Worm (Caenorhabditis elegans): ENCODE results near the gene F48E3.2.

The F48E3.2 gene

DNA sequence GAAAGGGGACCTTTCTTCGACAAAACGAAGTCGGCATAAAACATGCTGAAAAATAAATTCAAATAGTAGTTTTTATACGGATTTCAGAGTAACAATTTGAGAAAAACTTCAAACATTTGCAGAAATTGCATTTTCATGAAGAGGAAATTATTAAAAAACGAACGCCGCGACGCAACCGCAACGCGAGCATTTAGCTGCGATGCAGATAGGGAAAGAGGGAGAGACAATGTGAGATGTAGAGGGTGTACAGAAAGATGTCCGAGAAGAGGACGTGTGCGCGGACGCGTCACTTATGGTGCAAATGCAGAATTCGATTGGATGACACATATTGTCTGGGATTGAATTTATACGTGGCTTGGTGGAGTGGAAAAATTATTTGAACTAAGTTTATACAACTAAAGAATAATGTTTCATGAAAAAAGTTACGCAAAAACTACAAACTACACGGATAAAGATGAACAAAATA lies 17.9 kb downstream of the F48E3.2 start, which contains the start of gene coh-1:
TSS of gene coh-1 (minus strand) at position 51 of the 466 bp plus-strand sequence.
- peak; percentile 68 for TF ChIP-seq nhr-25 (tag; optimal IDR thresholded peaks at IDR 0.05)
- TF ChIP-seq ZK546.5 (tag; optimal IDR thresholded peaks at IDR 0.05) = no peak
- peak; percentile 1 for TF ChIP-seq skn-1 (tag; optimal IDR thresholded peaks at IDR 0.05)
- TF ChIP-seq nfya-1 (tag; optimal IDR thresholded peaks at IDR 0.05; ENCODE audit: insufficient read depth) = peak; percentile 77
- peak; percentile 63 for TF ChIP-seq pha-4 (tag; optimal IDR thresholded peaks at IDR 0.05)
- TF ChIP-seq hmg-11 (tag; optimal IDR thresholded peaks at IDR 0.05) = peak; percentile 87
- TF ChIP-seq pqm-1 (tag; optimal IDR thresholded peaks at IDR 0.05) = no peak
- TF ChIP-seq ceh-9 (tag; optimal IDR thresholded peaks at IDR 0.05) = no peak
- TF ChIP-seq nhr-43 (tag; optimal IDR thresholded peaks at IDR 0.05; ENCODE audit: poor library complexity, severe bottlenecking) = peak; percentile 33
- TF ChIP-seq mml-1 (tag; optimal IDR thresholded peaks at IDR 0.05) = no peak
- peak; percentile 31 for TF ChIP-seq egl-5 (tag; optimal IDR thresholded peaks at IDR 0.05)
- no peak for TF ChIP-seq nhr-11 (tag; optimal IDR thresholded peaks at IDR 0.05)
- TF ChIP-seq lin-15B (tag; optimal IDR thresholded peaks at IDR 0.05) = peak; percentile 45
- peak; percentile 78 for TF ChIP-seq lin-39 (tag; optimal IDR thresholded peaks at IDR 0.05)
- no peak for TF ChIP-seq unc-62 (GFP tag; optimal IDR thresholded peaks at IDR 0.05)
- no peak for TF ChIP-seq ztf-11 (tag; optimal IDR thresholded peaks at IDR 0.05)
- peak; percentile 8 for TF ChIP-seq ceh-28 (tag; optimal IDR thresholded peaks at IDR 0.05)
- peak; percentile 38 for TF ChIP-seq jun-1 (tag; optimal IDR thresholded peaks at IDR 0.05)
- TF ChIP-seq snpc-4 (tag; optimal IDR thresholded peaks at IDR 0.05) = peak; percentile 37
- TF ChIP-seq elt-2 (tag; optimal IDR thresholded peaks at IDR 0.05) = peak; percentile 23
- no peak for TF ChIP-seq eor-1 (tag; optimal IDR thresholded peaks at IDR 0.05)
- TF ChIP-seq tbx-2 (tag; optimal IDR thresholded peaks at IDR 0.05) = no peak
- no peak for TF ChIP-seq ama-1 (optimal IDR thresholded peaks at IDR 0.05)
- peak; percentile 77 for TF ChIP-seq nhr-23 (tag; optimal IDR thresholded peaks at IDR 0.05)

DNA sequence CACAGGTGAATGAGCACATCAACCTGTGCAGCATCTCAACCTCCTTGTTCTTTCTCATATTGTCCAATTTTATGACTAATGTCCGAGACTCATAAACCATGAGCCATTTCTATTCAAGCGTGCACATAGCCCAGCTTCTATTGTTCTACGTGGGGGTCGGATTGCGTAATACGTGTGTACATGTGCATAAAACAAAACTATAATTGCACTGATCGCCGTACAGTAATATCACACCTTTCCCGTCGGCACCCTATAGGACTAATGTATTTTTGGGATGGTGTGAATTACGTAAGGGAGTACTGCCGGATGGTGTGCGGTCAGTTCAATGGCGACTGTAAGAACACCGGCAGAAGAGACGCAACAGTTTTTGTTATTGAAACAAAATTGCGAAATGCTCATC lies 23.0 kb downstream of the F48E3.2 start:
- no peak for TF ChIP-seq nhr-43 (tag; optimal IDR thresholded peaks at IDR 0.05; ENCODE audit: poor library complexity, severe bottlenecking)
- TF ChIP-seq elt-1 (tag; optimal IDR thresholded peaks at IDR 0.05) = no peak
- TF ChIP-seq nhr-28 (tag; optimal IDR thresholded peaks at IDR 0.05) = no peak
- TF ChIP-seq fos-1 (tag; optimal IDR thresholded peaks at IDR 0.05) = no peak
- no peak for TF ChIP-seq mml-1 (tag; optimal IDR thresholded peaks at IDR 0.05)
- TF ChIP-seq nhr-25 (tag; optimal IDR thresholded peaks at IDR 0.05) = no peak
- no peak for TF ChIP-seq unc-39 (tag; optimal IDR thresholded peaks at IDR 0.05)
- TF ChIP-seq nfya-1 (tag; optimal IDR thresholded peaks at IDR 0.05; ENCODE audit: insufficient read depth) = no peak

DNA sequence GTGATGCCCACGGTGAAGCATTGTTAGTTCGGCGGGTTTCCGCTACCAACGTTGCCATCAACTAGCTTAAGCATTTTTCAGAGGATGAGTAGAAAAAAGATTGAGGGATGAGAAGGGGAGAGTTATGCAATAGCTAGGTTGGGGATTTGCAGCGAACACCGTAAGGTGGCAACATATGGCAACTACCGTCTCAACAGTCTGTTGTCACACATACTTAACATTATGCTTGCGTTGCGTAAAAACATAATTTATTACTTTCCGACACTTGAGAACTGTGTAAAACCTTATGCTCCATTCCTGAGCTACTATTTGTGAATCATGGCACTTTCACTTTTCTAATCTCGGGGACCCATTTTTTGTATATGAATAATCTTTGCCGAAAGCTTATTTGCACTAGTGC lies 26.2 kb downstream of the F48E3.2 start:
- TF ChIP-seq unc-62 (GFP tag; optimal IDR thresholded peaks at IDR 0.05) = no peak
- TF ChIP-seq R02D3.7 (tag; optimal IDR thresholded peaks at IDR 0.05) = no peak

DNA sequence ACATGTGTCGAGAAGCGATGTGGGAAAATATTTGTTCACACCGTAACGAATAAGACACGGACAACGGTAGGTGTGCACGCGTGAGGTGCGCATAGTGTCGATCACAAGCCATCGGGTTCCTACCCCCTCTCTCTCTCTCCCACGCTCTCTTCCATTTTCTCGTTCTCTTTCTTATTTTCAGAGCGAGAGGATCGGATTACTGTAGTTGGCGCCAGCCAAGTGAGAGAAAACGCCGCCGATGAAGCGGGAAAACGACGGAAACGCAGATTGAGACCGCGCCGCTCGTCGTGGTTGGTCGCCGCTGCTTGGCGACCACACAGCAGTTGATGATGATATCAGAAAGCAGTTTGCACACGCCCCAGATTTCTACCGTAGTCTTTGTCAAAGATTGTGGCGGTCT lies 28.5 kb downstream of the F48E3.2 start:
- TF ChIP-seq egl-27 (tag; optimal IDR thresholded peaks at IDR 0.05) = no peak
- peak; percentile 92 for TF ChIP-seq nfya-1 (tag; optimal IDR thresholded peaks at IDR 0.05; ENCODE audit: insufficient read depth)

DNA sequence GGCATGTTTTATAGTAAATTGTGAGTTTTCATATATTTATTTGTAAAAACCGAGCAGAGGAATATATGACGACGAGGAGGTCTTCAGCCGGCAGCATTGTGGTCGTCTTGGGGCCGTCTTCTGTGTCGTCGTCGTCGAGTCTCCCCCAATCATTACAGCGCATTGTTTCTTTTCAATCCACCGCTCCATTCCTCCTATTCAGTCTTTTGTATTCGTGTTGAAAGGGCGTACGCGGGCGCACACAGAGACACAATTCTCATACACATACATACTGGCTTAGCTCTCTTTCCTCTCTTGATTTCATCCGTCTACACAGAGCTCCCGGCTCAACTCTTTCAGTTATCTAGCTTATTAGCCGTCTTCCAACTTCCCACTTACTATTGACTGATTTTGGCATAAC lies 29.3 kb downstream of the F48E3.2 start, which contains the start of gene sox-2:
TSS of gene sox-2 (minus strand) at position 100 of the 400 bp plus-strand sequence.
- TF ChIP-seq elt-1 (tag; optimal IDR thresholded peaks at IDR 0.05) (no peak), hmg-11 (tag; optimal IDR thresholded peaks at IDR 0.05) (no peak), nhr-237 (tag; optimal IDR thresholded peaks at IDR 0.05) (no peak), fos-1 (tag; optimal IDR thresholded peaks at IDR 0.05) (no peak)

DNA sequence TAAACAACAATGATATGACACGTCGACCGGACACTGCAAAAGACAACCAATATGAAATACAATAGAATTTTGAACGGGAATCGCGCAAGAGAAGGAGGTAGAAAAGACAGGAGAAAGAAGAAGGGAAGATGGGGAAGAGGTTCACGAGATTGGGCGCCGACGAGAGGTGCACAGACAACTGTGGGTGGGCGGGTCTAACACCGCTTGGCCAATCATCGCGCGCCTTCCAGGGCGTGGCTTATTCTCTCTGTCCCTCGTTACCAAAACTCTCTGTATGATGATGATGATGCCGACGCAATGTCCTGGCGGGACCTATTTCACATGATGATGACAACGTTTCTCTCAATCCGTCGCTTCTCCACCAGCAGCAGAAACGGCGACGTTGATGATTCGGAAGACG lies 32.4 kb downstream of the F48E3.2 start:
- TF ChIP-seq pha-4 (tag; optimal IDR thresholded peaks at IDR 0.05) (peak; percentile 7), nfya-1 (tag; optimal IDR thresholded peaks at IDR 0.05; ENCODE audit: insufficient read depth) (peak; percentile 93), mml-1 (tag; optimal IDR thresholded peaks at IDR 0.05) (no peak)

Measured in whole organism, L3 larva.